Worm (Caenorhabditis elegans): ENCODE measurements around the gene srd-27.

srd-27 gene

DNA sequence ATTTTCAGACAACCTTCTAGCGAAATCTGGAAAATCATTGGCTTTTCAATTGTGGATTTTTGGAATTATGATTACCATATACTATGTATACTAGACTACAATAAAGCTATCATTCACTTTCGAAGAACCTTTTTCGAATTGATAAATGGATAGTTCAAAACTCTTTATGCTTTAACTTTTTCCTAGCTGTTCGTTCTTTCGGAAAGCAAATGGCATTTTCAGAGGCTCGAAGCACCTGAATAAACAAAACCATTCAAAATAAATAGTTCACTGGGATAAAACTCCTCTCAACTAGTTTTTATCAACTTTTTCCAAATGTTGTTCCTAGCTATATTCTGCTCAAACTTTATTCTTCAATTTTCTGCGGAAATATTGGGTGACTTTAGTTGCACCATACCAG, 22.1 kb upstream of the srd-27 start, which contains the start of gene T26E4.2:
T26E4.2 (plus strand) TSS at position 301 of the 400 bp plus-strand sequence.
- no peak for TF ChIP-seq zip-8 (tag; optimal IDR thresholded peaks at IDR 0.05)
- no peak for TF ChIP-seq ceh-39 (tag; optimal IDR thresholded peaks at IDR 0.05)
- TF ChIP-seq flh-1 (GFP tag; optimal IDR thresholded peaks at IDR 0.05): no peak
- TF ChIP-seq unc-120 (tag; optimal IDR thresholded peaks at IDR 0.05; ENCODE audit: poor library complexity, severe bottlenecking): no peak
- TF ChIP-seq blmp-1 (tag; optimal IDR thresholded peaks at IDR 0.05): no peak
- no peak for TF ChIP-seq ztf-11 (tag; optimal IDR thresholded peaks at IDR 0.05)
- no peak for TF ChIP-seq cnd-1 (tag; optimal IDR thresholded peaks at IDR 0.05)
- TF ChIP-seq bed-3 (GFP tag; optimal IDR thresholded peaks at IDR 0.05): no peak
- no peak for TF ChIP-seq hlh-1 (tag; optimal IDR thresholded peaks at IDR 0.05)
- no peak for TF ChIP-seq elt-3 (tag; optimal IDR thresholded peaks at IDR 0.05)
- TF ChIP-seq nhr-2 (tag; optimal IDR thresholded peaks at IDR 0.05): no peak
- TF ChIP-seq mab-5 (tag; optimal IDR thresholded peaks at IDR 0.05): no peak

DNA sequence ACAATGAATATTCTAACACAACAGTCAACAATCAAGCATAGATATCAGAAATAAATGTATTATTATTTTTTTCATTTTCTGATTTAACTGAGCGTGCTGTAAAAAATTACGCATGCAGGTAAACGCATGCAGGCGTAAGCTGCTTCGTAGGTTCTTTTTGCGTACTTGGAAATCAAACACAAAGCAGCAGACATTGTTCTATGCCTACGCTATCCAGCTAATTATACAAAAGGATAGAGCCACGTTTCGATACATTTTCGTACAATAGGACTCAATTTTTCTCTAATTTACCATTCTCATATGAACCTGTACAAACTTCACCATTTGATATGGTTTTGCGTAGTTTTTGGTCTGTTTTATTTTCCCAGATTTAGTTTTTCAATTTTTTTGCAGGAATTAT, 20.7 kb upstream of the srd-27 start, which contains the start of gene T26E4.3:
T26E4.3 (plus strand) TSS at position 301 of the 400 bp plus-strand sequence.
- no peak for TF ChIP-seq nhr-2 (tag; optimal IDR thresholded peaks at IDR 0.05)
- TF ChIP-seq unc-62 (GFP tag; optimal IDR thresholded peaks at IDR 0.05): no peak
- no peak for TF ChIP-seq M03D4.4 (tag; optimal IDR thresholded peaks at IDR 0.05)
- no peak for TF ChIP-seq unc-120 (tag; optimal IDR thresholded peaks at IDR 0.05; ENCODE audit: poor library complexity, severe bottlenecking)
- no peak for TF ChIP-seq nhr-12 (tag; optimal IDR thresholded peaks at IDR 0.05)
- TF ChIP-seq lin-32 (GFP tag; optimal IDR thresholded peaks at IDR 0.05): no peak
- no peak for TF ChIP-seq hlh-1 (tag; optimal IDR thresholded peaks at IDR 0.05)
- no peak for TF ChIP-seq ceh-39 (tag; optimal IDR thresholded peaks at IDR 0.05)
- TF ChIP-seq drap-1 (GFP tag; optimal IDR thresholded peaks at IDR 0.05): no peak
- no peak for TF ChIP-seq snpc-4 (tag; optimal IDR thresholded peaks at IDR 0.05)
- no peak for TF ChIP-seq mab-5 (tag; optimal IDR thresholded peaks at IDR 0.05)
- TF ChIP-seq pha-4 (tag; optimal IDR thresholded peaks at IDR 0.05): no peak
- no peak for TF ChIP-seq elt-1 (tag; optimal IDR thresholded peaks at IDR 0.05; ENCODE audit: borderline replicate concordance, insufficient read depth)
- no peak for TF ChIP-seq nhr-237 (tag; optimal IDR thresholded peaks at IDR 0.05)
- TF ChIP-seq nhr-28 (tag; optimal IDR thresholded peaks at IDR 0.05): no peak
- TF ChIP-seq flh-1 (GFP tag; optimal IDR thresholded peaks at IDR 0.05): no peak
- no peak for TF ChIP-seq lin-13 (tag; optimal IDR thresholded peaks at IDR 0.05)
- TF ChIP-seq zip-8 (tag; optimal IDR thresholded peaks at IDR 0.05): no peak

DNA sequence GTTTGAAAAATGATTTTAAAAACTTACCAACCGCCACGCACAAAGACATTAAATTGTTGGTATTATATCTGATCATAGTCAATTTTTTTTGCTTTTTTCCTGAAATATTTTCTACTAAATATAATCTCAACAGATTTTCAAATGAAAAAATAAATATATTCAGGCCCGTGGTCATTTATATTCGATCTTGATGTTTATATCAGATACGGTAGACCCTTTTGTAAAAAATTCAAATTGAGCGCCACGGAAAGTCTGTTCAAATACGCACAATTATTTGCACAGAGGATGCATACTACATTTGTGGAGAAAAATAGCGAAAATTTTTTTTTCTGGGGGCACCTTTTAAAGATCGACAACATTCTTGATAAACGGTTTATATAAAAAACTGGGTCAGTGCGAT, 10.8 kb upstream of the srd-27 start, which contains the start of gene T26E4.4:
T26E4.4 (minus strand) TSS at position 101 of the 400 bp plus-strand sequence.
- TF ChIP-seq flh-1 (GFP tag; optimal IDR thresholded peaks at IDR 0.05) (no peak), mab-5 (tag; optimal IDR thresholded peaks at IDR 0.05) (no peak), mls-2 (tag; optimal IDR thresholded peaks at IDR 0.05) (no peak), bed-3 (GFP tag; optimal IDR thresholded peaks at IDR 0.05) (no peak), ceh-83 (GFP tag; optimal IDR thresholded peaks at IDR 0.05) (no peak), ceh-43 (GFP tag; optimal IDR thresholded peaks at IDR 0.05) (no peak), unc-39 (tag; optimal IDR thresholded peaks at IDR 0.05) (no peak), blmp-1 (tag; optimal IDR thresholded peaks at IDR 0.05) (no peak), hlh-1 (tag; optimal IDR thresholded peaks at IDR 0.05) (no peak), lsy-2 (tag; optimal IDR thresholded peaks at IDR 0.05) (no peak), M03D4.4 (tag; optimal IDR thresholded peaks at IDR 0.05) (no peak), lin-13 (tag; optimal IDR thresholded peaks at IDR 0.05) (no peak), ceh-39 (tag; optimal IDR thresholded peaks at IDR 0.05) (no peak), nhr-2 (tag; optimal IDR thresholded peaks at IDR 0.05) (no peak), nhr-12 (tag; optimal IDR thresholded peaks at IDR 0.05) (no peak), sptf-1 (tag; optimal IDR thresholded peaks at IDR 0.05) (no peak), unc-120 (tag; optimal IDR thresholded peaks at IDR 0.05; ENCODE audit: poor library complexity, severe bottlenecking) (no peak)

DNA sequence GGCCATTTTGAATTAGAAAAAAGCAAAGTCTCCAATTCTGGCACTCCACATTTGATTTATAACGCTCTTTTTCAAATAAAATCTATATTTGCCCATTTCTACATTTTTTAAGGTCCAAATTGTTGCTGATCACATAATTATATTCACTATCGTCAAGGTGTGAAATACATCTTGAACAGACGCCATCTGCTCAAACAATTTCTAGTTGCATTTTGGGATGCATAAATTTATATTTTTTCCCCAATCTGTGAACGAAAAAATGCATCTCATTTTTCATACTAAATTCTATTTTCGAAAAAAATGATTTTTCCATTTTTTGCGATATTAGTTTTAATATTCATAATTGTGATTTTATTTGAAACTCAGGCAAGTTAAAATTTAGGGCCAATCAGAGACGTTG, 9.9 kb upstream of the srd-27 start, which contains the start of gene T26E4.7:
T26E4.7 (plus strand) TSS at position 301 of the 400 bp plus-strand sequence.
- TF ChIP-seq mep-1 (tag; optimal IDR thresholded peaks at IDR 0.05) (no peak), cnd-1 (tag; optimal IDR thresholded peaks at IDR 0.05) (no peak), blmp-1 (tag; optimal IDR thresholded peaks at IDR 0.05) (no peak), ces-1 (GFP tag; optimal IDR thresholded peaks at IDR 0.05) (no peak), elt-1 (tag; optimal IDR thresholded peaks at IDR 0.05; ENCODE audit: borderline replicate concordance, insufficient read depth) (no peak), ceh-83 (GFP tag; optimal IDR thresholded peaks at IDR 0.05) (no peak)

DNA sequence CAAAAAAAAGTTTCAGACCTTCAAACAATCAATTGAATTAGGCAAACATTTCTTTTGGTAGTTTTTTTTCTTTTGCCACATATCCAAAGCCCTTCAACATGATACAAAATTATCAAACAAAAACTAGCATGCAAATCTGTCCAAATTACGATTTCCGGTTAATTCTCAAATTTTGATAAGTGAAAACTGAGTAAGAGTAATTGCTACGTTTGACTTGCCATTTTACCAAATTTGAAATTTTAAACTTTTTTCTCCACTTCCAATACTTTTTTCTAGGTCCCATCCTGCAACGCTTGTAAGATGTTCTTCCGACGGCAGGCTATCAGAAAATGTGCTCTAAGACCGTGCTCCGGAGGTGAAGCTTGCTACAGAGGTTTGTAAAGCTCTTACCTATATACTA, 7.1 kb upstream of the srd-27 start, which contains the start of gene nhr-223:
nhr-223 (plus strand) TSS at position 301 of the 400 bp plus-strand sequence.
- TF ChIP-seq mls-2 (tag; optimal IDR thresholded peaks at IDR 0.05) (no peak), ztf-11 (tag; optimal IDR thresholded peaks at IDR 0.05) (no peak), sptf-1 (tag; optimal IDR thresholded peaks at IDR 0.05) (no peak), unc-62 (GFP tag; optimal IDR thresholded peaks at IDR 0.05) (no peak), pha-4 (tag; optimal IDR thresholded peaks at IDR 0.05) (no peak), drap-1 (GFP tag; optimal IDR thresholded peaks at IDR 0.05) (no peak), hlh-1 (tag; optimal IDR thresholded peaks at IDR 0.05) (no peak), lin-13 (tag; optimal IDR thresholded peaks at IDR 0.05) (no peak)
